Worm (Caenorhabditis elegans) whole organism, L3 larva: ENCODE results near the gene trp-1.
A peak's percentile ranks its signal among the peaks of the same experiment; 100 is the strongest.

Source experiments
- ceh-82 ChIP-seq: fragments of 150-350 bp; optimal IDR thresholded peaks from 2 replicates; lab custom pipeline; 2014; ENCODE audit warnings: missing biosample characterization, missing genetic modification characterization
- fkh-2 ChIP-seq: fragments of 150-350 bp; optimal IDR thresholded peaks from 2 replicates; lab custom pipeline; 2014; ENCODE audit warnings: missing biosample characterization, missing genetic modification reagents, missing genetic modification characterization
- fos-1 ChIP-seq: fragments of 150-350 bp; optimal IDR thresholded peaks from 2 replicates; lab custom pipeline; 2014; ENCODE audit warnings: missing biosample characterization, missing genetic modification characterization
- nhr-237 ChIP-seq: fragments of 150-350 bp; optimal IDR thresholded peaks from 2 replicates; lab custom pipeline; 2014; ENCODE audit warnings: missing biosample characterization, missing genetic modification characterization
- pha-4 ChIP-seq: fragments of 150-350 bp; optimal IDR thresholded peaks from 2 replicates; lab custom pipeline; 2014; ENCODE audit warnings: missing biosample characterization, missing genetic modification reagents, missing genetic modification characterization
- pqm-1 ChIP-seq: fragments of 150-350 bp; optimal IDR thresholded peaks from 2 replicates; lab custom pipeline; 2017; ENCODE audit warnings: missing biosample characterization, missing genetic modification characterization, inconsistent platforms

DNA sequence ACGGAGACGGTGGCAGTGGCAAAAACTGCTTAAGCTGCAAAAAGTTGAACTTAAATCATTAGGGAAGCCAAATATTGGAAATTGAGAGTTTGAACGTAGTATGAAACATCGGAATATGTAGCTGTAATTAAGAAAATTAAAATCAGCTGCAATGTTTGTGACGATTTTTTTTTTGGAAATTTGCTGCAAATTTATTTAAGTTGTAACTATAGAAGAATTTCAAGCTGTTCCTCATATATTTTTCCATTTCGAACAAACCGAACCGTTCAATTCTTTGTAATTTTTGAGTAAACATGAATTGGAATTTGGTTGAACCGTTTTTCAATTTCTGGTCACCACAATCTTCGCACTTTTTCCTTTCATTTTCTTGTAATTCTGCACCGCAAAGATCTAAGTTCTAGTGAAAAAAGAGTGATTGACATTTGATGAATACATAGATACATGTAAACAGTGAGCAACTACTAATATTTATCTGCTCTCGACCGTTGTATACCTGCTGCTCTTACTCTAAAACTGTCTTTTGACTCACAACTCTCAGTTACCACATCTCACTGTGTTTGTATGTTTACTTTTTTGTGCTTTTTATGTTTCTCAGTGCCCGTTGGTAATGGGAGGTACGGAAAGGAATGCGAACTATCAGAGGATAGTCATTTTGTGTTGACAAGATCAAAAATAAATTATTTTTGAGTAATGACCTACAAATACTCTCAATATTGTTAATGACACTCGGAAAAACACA, 13.1 kb upstream of the trp-1 start:
- TF ChIP-seq fkh-2 (tag; lab: Kevin White, UChicago) (no peak), fos-1 (tag; lab: Kevin White, UChicago) (no peak), ceh-82 (tag; lab: Kevin White, UChicago) (no peak), nhr-237 (tag; lab: Kevin White, UChicago) (no peak), pha-4 (tag; lab: Kevin White, UChicago) (peak; percentile 97), pqm-1 (tag; lab: Kevin White, UChicago) (no peak)
